Fruit fly (Drosophila melanogaster) whole organism, embryonic: ENCODE results near the gene Pxn.
A peak's percentile ranks its signal among the peaks of the same experiment; 100 is the strongest.

Experiments used
- Atf6 ChIP-seq: fragments of 200-800 bp; sonication (Bioruptor generic); IDR thresholded peaks from 2 replicates; pipeline ENCODE4 v1.3.6; 2022; ENCODE audit warnings: missing biosample characterization, missing genetic modification characterization
- CG1024 ChIP-seq: fragments of 200-800 bp; sonication (Bioruptor generic); IDR thresholded peaks from 2 replicates; pipeline ENCODE4 v1.3.6; 2022; ENCODE audit warnings: missing biosample characterization, missing genetic modification characterization
- CG11456 ChIP-seq: fragments of 200-800 bp; sonication (Bioruptor generic); IDR thresholded peaks from 3 replicates; pipeline ENCODE4 v1.3.6; 2022; ENCODE audit warnings: missing biosample characterization, missing genetic modification characterization
- CG12391 ChIP-seq: fragments of 200-800 bp; sonication (Bioruptor generic); optimal IDR thresholded peaks from 3 replicates; lab custom pipeline; 2018; ENCODE audit warnings: missing biosample characterization, mild to moderate bottlenecking, missing genetic modification characterization, moderate library complexity
- CG15514 ChIP-seq: fragments of 200-800 bp; sonication (Bioruptor generic); optimal IDR thresholded peaks from 3 replicates; lab custom pipeline; 2017; ENCODE audit warnings: missing biosample characterization, missing genetic modification characterization, mild to moderate bottlenecking, moderate library complexity, missing genetic modification reagents
- CG1602 ChIP-seq: fragments of 200-800 bp; sonication (Bioruptor generic); optimal IDR thresholded peaks from 3 replicates; lab custom pipeline; 2016; ENCODE audit warnings: missing biosample characterization, missing genetic modification characterization
- CG18619 ChIP-seq: fragments of 200-800 bp; sonication (Bioruptor generic); optimal IDR thresholded peaks from 3 replicates; lab custom pipeline; 2017; ENCODE audit warnings: missing biosample characterization, mild to moderate bottlenecking, missing genetic modification characterization
- CG4730 ChIP-seq: fragments of 200-800 bp; sonication (Bioruptor generic); IDR thresholded peaks from 2 replicates; pipeline ENCODE4 v1.3.6; 2022; ENCODE audit warnings: missing biosample characterization, missing genetic modification characterization
- CG5245 ChIP-seq: fragments of 200-800 bp; sonication (Bioruptor generic); optimal IDR thresholded peaks from 3 replicates; lab custom pipeline; 2016; ENCODE audit warnings: missing biosample characterization, missing genetic modification characterization
- CG6654 ChIP-seq: fragments of 200-800 bp; sonication (Bioruptor generic); optimal IDR thresholded peaks from 2 replicates; lab custom pipeline; 2017; ENCODE audit warnings: missing biosample characterization, mild to moderate bottlenecking, missing genetic modification characterization
- CG7556 ChIP-seq: fragments of 200-800 bp; sonication (Bioruptor generic); optimal IDR thresholded peaks from 2 replicates; lab custom pipeline; 2017; ENCODE audit warnings: missing biosample characterization, mild to moderate bottlenecking, missing genetic modification characterization
- CG8924 ChIP-seq: fragments of 200-800 bp; optimal IDR thresholded peaks from 3 replicates; lab custom pipeline; 2019; ENCODE audit warnings: missing biosample characterization, mild to moderate bottlenecking, missing genetic modification characterization, moderate library complexity
- CG9215 ChIP-seq: fragments of 200-800 bp; sonication (Bioruptor generic); IDR thresholded peaks from 2 replicates; pipeline ENCODE4 v1.3.6; 2022; ENCODE audit warnings: missing biosample characterization, missing genetic modification characterization
- CG9727 ChIP-seq: fragments of 200-800 bp; sonication (Bioruptor generic); optimal IDR thresholded peaks from 3 replicates; lab custom pipeline; 2017; ENCODE audit warnings: missing biosample characterization, mild to moderate bottlenecking, missing genetic modification characterization
- CTCF ChIP-seq: fragments of 200-800 bp; sonication (Bioruptor generic); optimal IDR thresholded peaks from 2 replicates; lab custom pipeline; 2017; ENCODE audit warnings: missing biosample characterization, mild to moderate bottlenecking, missing genetic modification characterization, moderate library complexity
- Deaf1 ChIP-seq: fragments of 200-800 bp; optimal IDR thresholded peaks from 3 replicates; lab custom pipeline; 2019; ENCODE audit warnings: missing biosample characterization, mild to moderate bottlenecking, missing genetic modification characterization, moderate library complexity
- Fer2 ChIP-seq: fragments of 200-800 bp; sonication (Bioruptor generic); optimal IDR thresholded peaks from 2 replicates; lab custom pipeline; 2018; ENCODE audit warnings: missing biosample characterization, mild to moderate bottlenecking, missing genetic modification characterization, moderate library complexity
- HHEX ChIP-seq: fragments of 200-800 bp; sonication (Bioruptor generic); optimal IDR thresholded peaks from 3 replicates; lab custom pipeline; 2017; ENCODE audit warnings: missing biosample characterization, mild to moderate bottlenecking, missing genetic modification characterization, missing genetic modification reagents
- HmgZ ChIP-seq: fragments of 200-800 bp; sonication (Bioruptor generic); optimal IDR thresholded peaks from 2 replicates; lab custom pipeline; 2018; ENCODE audit warnings: missing biosample characterization, mild to moderate bottlenecking, missing genetic modification characterization
- Jarid2 ChIP-seq: fragments of 200-800 bp; sonication (Bioruptor generic); optimal IDR thresholded peaks from 3 replicates; lab custom pipeline; 2017; ENCODE audit warnings: mild to moderate bottlenecking, missing biosample characterization, missing genetic modification reagents, missing genetic modification characterization
- Meics ChIP-seq: fragments of 200-800 bp; sonication (Bioruptor generic); optimal IDR thresholded peaks from 2 replicates; lab custom pipeline; 2017; ENCODE audit warnings: missing biosample characterization, mild to moderate bottlenecking, missing genetic modification characterization
- Myb ChIP-seq: fragments of 200-800 bp; sonication (Bioruptor generic); optimal IDR thresholded peaks from 2 replicates; lab custom pipeline; 2016; ENCODE audit warnings: missing biosample characterization, missing genetic modification characterization
- NK7.1 ChIP-seq: fragments of 200-800 bp; sonication (Bioruptor generic); optimal IDR thresholded peaks from 3 replicates; lab custom pipeline; 2016; ENCODE audit warnings: missing biosample characterization, missing genetic modification characterization
- Oli ChIP-seq: fragments of 200-800 bp; sonication (Bioruptor generic); optimal IDR thresholded peaks from 2 replicates; lab custom pipeline; 2018; ENCODE audit warnings: missing biosample characterization, mild to moderate bottlenecking, missing genetic modification characterization, moderate library complexity
- Poxn ChIP-seq: fragments of 200-800 bp; sonication (Bioruptor generic); IDR thresholded peaks from 2 replicates; pipeline ENCODE4 v1.3.6; 2022; ENCODE audit warnings: missing biosample characterization, missing genetic modification characterization
- Ravus ChIP-seq: fragments of 200-800 bp; sonication (Bioruptor generic); IDR thresholded peaks from 2 replicates; pipeline ENCODE4 v1.3.6; 2022; ENCODE audit warnings: missing biosample characterization, missing genetic modification characterization
- Xbp1 ChIP-seq: fragments of 200-800 bp; sonication (Bioruptor generic); optimal IDR thresholded peaks from 3 replicates; lab custom pipeline; 2016; ENCODE audit warnings: missing biosample characterization, mild to moderate bottlenecking, missing genetic modification characterization
- ab ChIP-seq: fragments of 200-800 bp; sonication (Bioruptor generic); optimal IDR thresholded peaks from 2 replicates; lab custom pipeline; 2016; ENCODE audit warnings: missing biosample characterization, missing genetic modification characterization
- amos ChIP-seq: fragments of 200-800 bp; sonication (Bioruptor generic); IDR thresholded peaks from 2 replicates; pipeline ENCODE4 v1.3.6; 2022; ENCODE audit warnings: missing biosample characterization, missing genetic modification characterization; ENCODE audit not compliant: partially characterized antibody
- aop ChIP-seq: fragments of 200-800 bp; sonication (Bioruptor generic); IDR thresholded peaks from 2 replicates; pipeline ENCODE4 v1.3.6; 2022; ENCODE audit warnings: missing biosample characterization, missing genetic modification characterization
- bab2 ChIP-seq: fragments of 200-800 bp; sonication (Bioruptor generic); optimal IDR thresholded peaks from 2 replicates; lab custom pipeline; 2016; ENCODE audit warnings: missing biosample characterization, missing genetic modification characterization
- bigmax ChIP-seq: fragments of 200-800 bp; sonication (Bioruptor generic); optimal IDR thresholded peaks from 2 replicates; lab custom pipeline; 2018; ENCODE audit warnings: missing biosample characterization, mild to moderate bottlenecking, missing genetic modification characterization
- croc ChIP-seq: fragments of 200-800 bp; sonication (Bioruptor generic); conservative IDR thresholded peaks from 3 replicates; pipeline ENCODE4 v1.3.6; 2022; ENCODE audit warnings: missing biosample characterization, missing genetic modification characterization
- danr ChIP-seq: fragments of 200-800 bp; sonication (Bioruptor generic); IDR thresholded peaks from 2 replicates; pipeline ENCODE4 v1.3.6; 2022; ENCODE audit warnings: missing biosample characterization, missing genetic modification characterization
- esg ChIP-seq: fragments of 200-800 bp; sonication (Bioruptor generic); conservative IDR thresholded peaks from 2 replicates; pipeline ENCODE4 v1.3.6; 2022; ENCODE audit warnings: missing biosample characterization, missing genetic modification characterization
- gcm ChIP-seq: fragments of 200-800 bp; sonication (Bioruptor generic); optimal IDR thresholded peaks from 2 replicates; lab custom pipeline; 2019; ENCODE audit warnings: missing biosample characterization, mild to moderate bottlenecking, missing genetic modification characterization, moderate library complexity
- gcm2 ChIP-seq: fragments of 200-800 bp; sonication (Bioruptor generic); optimal IDR thresholded peaks from 2 replicates; lab custom pipeline; 2016; ENCODE audit warnings: missing biosample characterization, missing genetic modification characterization
- her ChIP-seq: fragments of 200-800 bp; sonication (Bioruptor generic); optimal IDR thresholded peaks from 2 replicates; lab custom pipeline; 2016; ENCODE audit warnings: missing biosample characterization, missing genetic modification characterization
- kay ChIP-seq: fragments of 200-800 bp; sonication (Bioruptor generic); optimal IDR thresholded peaks from 2 replicates; lab custom pipeline; 2016; ENCODE audit warnings: missing biosample characterization, missing genetic modification characterization
- pb ChIP-seq: fragments of 200-800 bp; sonication (Bioruptor generic); optimal IDR thresholded peaks from 3 replicates; lab custom pipeline; 2016; ENCODE audit warnings: missing biosample characterization, missing genetic modification characterization
- row ChIP-seq: fragments of 200-800 bp; sonication (Bioruptor generic); IDR thresholded peaks from 3 replicates; pipeline ENCODE4 v1.3.6; 2022; ENCODE audit warnings: missing biosample characterization, missing genetic modification characterization
- schlank ChIP-seq: fragments of 200-800 bp; sonication (Bioruptor generic); optimal IDR thresholded peaks from 2 replicates; lab custom pipeline; 2018; ENCODE audit warnings: missing biosample characterization, mild to moderate bottlenecking, missing genetic modification characterization
- sd ChIP-seq: fragments of 200-800 bp; sonication (Bioruptor generic); optimal IDR thresholded peaks from 3 replicates; lab custom pipeline; 2018; ENCODE audit warnings: missing biosample characterization, mild to moderate bottlenecking, missing genetic modification characterization, moderate library complexity
- ssp ChIP-seq: fragments of 200-800 bp; sonication (Bioruptor generic); IDR thresholded peaks from 2 replicates; pipeline ENCODE4 v1.3.6; 2022; ENCODE audit warnings: missing biosample characterization, missing genetic modification characterization
- stwl ChIP-seq: fragments of 200-800 bp; sonication (Bioruptor generic); optimal IDR thresholded peaks from 3 replicates; lab custom pipeline; 2018; ENCODE audit warnings: missing biosample characterization, mild to moderate bottlenecking, missing genetic modification characterization, moderate library complexity
- tin ChIP-seq: fragments of 200-800 bp; sonication (Bioruptor generic); optimal IDR thresholded peaks from 3 replicates; lab custom pipeline; 2016; ENCODE audit warnings: missing biosample characterization, missing genetic modification characterization
- tio ChIP-seq: fragments of 200-800 bp; sonication (Bioruptor generic); optimal IDR thresholded peaks from 2 replicates; lab custom pipeline; 2017; ENCODE audit warnings: missing biosample characterization, missing genetic modification characterization, inconsistent platforms
- tll ChIP-seq, 2 experiments: fragments of 200-800 bp in 1 of 2; fragments of >200 bp in 1 of 2; sonication (Bioruptor generic) in 1 of 2; optimal IDR thresholded peaks; 2 replicates each; lab custom pipeline; 2017 to 2019; ENCODE audit warnings: missing biosample characterization in 2 of 2, missing genetic modification characterization in 2 of 2, mild to moderate bottlenecking in 1 of 2, moderate library complexity in 1 of 2
- tup ChIP-seq: fragments of 200-800 bp; sonication (Bioruptor generic); optimal IDR thresholded peaks from 2 replicates; lab custom pipeline; 2016; ENCODE audit warnings: missing biosample characterization, mild to moderate bottlenecking, missing genetic modification characterization, moderate library complexity
- vnd ChIP-seq: fragments of 200-800 bp; sonication (Bioruptor generic); IDR thresholded peaks from 3 replicates; pipeline ENCODE4 v1.3.6; 2022; ENCODE audit warnings: missing biosample characterization, missing genetic modification characterization; ENCODE audit not compliant: partially characterized antibody
- yki ChIP-seq: fragments of >200 bp; optimal IDR thresholded peaks from 3 replicates; lab custom pipeline; 2018

Pxn gene

dm6 chr3L:2589167-2589910 lies 40.5 kb downstream of the Pxn start, which contains the start of gene dos (continued):
- TF ChIP-seq HHEX = no peak
- peak; percentile 36 for TF ChIP-seq CTCF (GFP tag; lab: Kevin White, UChicago)
- no peak for TF ChIP-seq yki
- no peak for TF ChIP-seq CG9727
- TF ChIP-seq CG4730 (GFP tag; lab: Robert Waterston, UW) = no peak
- no peak for TF ChIP-seq Oli (tag; lab: Kevin White, UChicago)
- no peak for TF ChIP-seq Ravus
- TF ChIP-seq CG18619 = no peak
- TF ChIP-seq sd = peak; percentile 32
- TF ChIP-seq pb = no peak
- TF ChIP-seq HmgZ (tag; lab: Kevin White, UChicago) = peak; percentile 58
- peak; percentile 14 for TF ChIP-seq CG1602
- TF ChIP-seq tup (GFP tag; lab: Kevin White, UChicago) = peak; percentile 11
- TF ChIP-seq CG1024 (GFP tag; lab: Robert Waterston, UW) = no peak
- no peak for TF ChIP-seq CG11456
- no peak for TF ChIP-seq Fer2 (tag; lab: Kevin White, UChicago)
- no peak for TF ChIP-seq tio (GFP tag; lab: Kevin White, UChicago)
- TF ChIP-seq esg (GFP tag; lab: Robert Waterston, UW) = no peak
- TF ChIP-seq CG12391 = peak; percentile 79
- no peak for TF ChIP-seq kay (GFP tag; lab: Kevin White, UChicago)
- peak; percentile 9 for TF ChIP-seq bab2 (GFP tag; lab: Kevin White, UChicago)
- TF ChIP-seq bigmax (GFP tag; lab: Kevin White, UChicago) = no peak
- TF ChIP-seq Myb (GFP tag; lab: Kevin White, UChicago) = peak; percentile 10
- TF ChIP-seq Xbp1 (GFP tag; lab: Kevin White, UChicago) = peak; percentile 58
- TF ChIP-seq danr = no peak
- TF ChIP-seq Poxn (GFP tag; lab: Robert Waterston, UW) = no peak
- TF ChIP-seq Meics = peak; percentile 14
- TF ChIP-seq Jarid2 = peak; percentile 46
- TF ChIP-seq CG5245 (GFP tag; lab: Kevin White, UChicago) = peak; percentile 11
- TF ChIP-seq Atf6 = no peak
- peak; percentile 97 for TF ChIP-seq stwl (tag; lab: Kevin White, UChicago)
- no peak for TF ChIP-seq schlank (tag; lab: Kevin White, UChicago)
- TF ChIP-seq tin (GFP tag; lab: Kevin White, UChicago) = peak; percentile 14
- TF ChIP-seq ab = no peak
- TF ChIP-seq CG7556 (GFP tag; lab: Kevin White, UChicago) = peak; percentile 21
- peak; percentile 52; the same call in 2 of the 3 replicates for TF ChIP-seq row (GFP tag; lab: Robert Waterston, UW)
- no peak for TF ChIP-seq ssp (GFP tag; lab: Robert Waterston, UW)
- TF ChIP-seq gcm2 (GFP tag; lab: Kevin White, UChicago) = peak; percentile 28
- peak; percentile 12 for TF ChIP-seq gcm (GFP tag; lab: Kevin White, UChicago)
- TF ChIP-seq Deaf1 (tag; lab: Kevin White, UChicago) = peak; percentile 1
- TF ChIP-seq CG8924 (tag; lab: Kevin White, UChicago) = peak; percentile 69
- no peak for TF ChIP-seq tll (GFP tag; optimal IDR thresholded peaks at IDR 0.05; lab: Kevin White, UChicago)
- no peak for TF ChIP-seq CG6654 (GFP tag; lab: Kevin White, UChicago)
- no peak for TF ChIP-seq aop (GFP tag; lab: Robert Waterston, UW)
- TF ChIP-seq amos = peak; percentile 80
- peak; percentile 44 for TF ChIP-seq her (GFP tag; lab: Kevin White, UChicago)
- no peak for TF ChIP-seq croc (GFP tag; lab: Robert Waterston, UW)
- TF ChIP-seq CG9215 (GFP tag; lab: Robert Waterston, UW) = no peak
- no peak for TF ChIP-seq NK7.1
- TF ChIP-seq CG15514 (GFP tag; lab: Kevin White, UChicago) = peak; percentile 76
- TF ChIP-seq vnd (GFP tag; lab: Robert Waterston, UW) = peak; percentile 74
